Fruit fly (Drosophila melanogaster) Kc167 (cell line): Measurements from ENCODE around the gene Ptx1.

Experiments used
- Myc ChIP-seq: fragments of >200 bp; optimal IDR thresholded peaks from 2 replicates; lab custom pipeline; 2017; ENCODE audit warnings: missing external identifiers
- Sin3A ChIP-seq: fragments of >200 bp; optimal IDR thresholded peaks from 2 replicates; lab custom pipeline; 2018; ENCODE audit warnings: missing external identifiers
- h ChIP-seq: fragments of >200 bp; optimal IDR thresholded peaks from 3 replicates; lab custom pipeline; 2018; ENCODE audit warnings: missing external identifiers
- insv ChIP-seq: fragments of >200 bp; optimal IDR thresholded peaks from 3 replicates; lab custom pipeline; 2018; ENCODE audit warnings: missing external identifiers
- psq ChIP-seq: fragments of >200 bp; optimal IDR thresholded peaks from 2 replicates; lab custom pipeline; 2017; ENCODE audit warnings: missing external identifiers
- ttk ChIP-seq: sonication (Bioruptor generic); optimal IDR thresholded peaks from 2 replicates; lab custom pipeline; 2017; ENCODE audit warnings: missing external identifiers

The Ptx1 gene

dm6 chr3R:30909840-30910239 is 2.7 kb upstream of the Ptx1 start:
- TF ChIP-seq ttk (lab: Kevin White, UChicago) (no peak), psq (lab: Kevin White, UChicago) (no peak), insv (lab: Kevin White, UChicago) (no peak), Myc (lab: Kevin White, UChicago) (no peak), Sin3A (lab: Kevin White, UChicago) (no peak), h (lab: Kevin White, UChicago) (no peak)

- TF ChIP-seq ttk (lab: Kevin White, UChicago) (no peak), Myc (lab: Kevin White, UChicago) (no peak), h (lab: Kevin White, UChicago) (no peak), psq (lab: Kevin White, UChicago) (no peak), insv (lab: Kevin White, UChicago) (no peak), Sin3A (lab: Kevin White, UChicago) (no peak)
Measured at dm6 chr3R:30913704-30914103, 1.1 kb downstream of the Ptx1 start.

dm6 chr3R:30915235-30915634 is 2.7 kb downstream of the Ptx1 start:
- no peak for TF ChIP-seq Sin3A (lab: Kevin White, UChicago)
- no peak for TF ChIP-seq h (lab: Kevin White, UChicago)
- TF ChIP-seq psq (lab: Kevin White, UChicago): no peak
- no peak for TF ChIP-seq Myc (lab: Kevin White, UChicago)
- TF ChIP-seq ttk (lab: Kevin White, UChicago): no peak
- no peak for TF ChIP-seq insv (lab: Kevin White, UChicago)

dm6 chr3R:30916024-30916423 is 3.5 kb downstream of the Ptx1 start:
- TF ChIP-seq h (lab: Kevin White, UChicago) (no peak), ttk (lab: Kevin White, UChicago) (no peak), Myc (lab: Kevin White, UChicago) (no peak), insv (lab: Kevin White, UChicago) (no peak), psq (lab: Kevin White, UChicago) (no peak), Sin3A (lab: Kevin White, UChicago) (no peak)

dm6 chr3R:30918872-30919271 is 6.3 kb downstream of the Ptx1 start:
- no peak for TF ChIP-seq h (lab: Kevin White, UChicago)
- no peak for TF ChIP-seq psq (lab: Kevin White, UChicago)
- TF ChIP-seq Sin3A (lab: Kevin White, UChicago): no peak
- no peak for TF ChIP-seq insv (lab: Kevin White, UChicago)
- no peak for TF ChIP-seq ttk (lab: Kevin White, UChicago)
- TF ChIP-seq Myc (lab: Kevin White, UChicago): no peak

- no peak for TF ChIP-seq psq (lab: Kevin White, UChicago)
Measured at dm6 chr3R:30922414-30922813, 9.9 kb downstream of the Ptx1 start.

- no peak for TF ChIP-seq psq (lab: Kevin White, UChicago)
Measured at dm6 chr3R:30923581-30923980, 11.0 kb downstream of the Ptx1 start.

dm6 chr3R:30925436-30925835 is 12.9 kb downstream of the Ptx1 start:
- TF ChIP-seq ttk (lab: Kevin White, UChicago) (no peak), h (lab: Kevin White, UChicago) (no peak), Myc (lab: Kevin White, UChicago) (no peak), psq (lab: Kevin White, UChicago) (no peak), Sin3A (lab: Kevin White, UChicago) (no peak), insv (lab: Kevin White, UChicago) (no peak)

- TF ChIP-seq Myc (lab: Kevin White, UChicago) (no peak), insv (lab: Kevin White, UChicago) (no peak), ttk (lab: Kevin White, UChicago) (no peak), Sin3A (lab: Kevin White, UChicago) (no peak), h (lab: Kevin White, UChicago) (no peak), psq (lab: Kevin White, UChicago) (no peak)
Measured at dm6 chr3R:30926033-30926432, 13.5 kb downstream of the Ptx1 start.

dm6 chr3R:30928634-30929033 is 16.1 kb downstream of the Ptx1 start:
- TF ChIP-seq Myc (lab: Kevin White, UChicago) (no peak), Sin3A (lab: Kevin White, UChicago) (no peak), h (lab: Kevin White, UChicago) (no peak), psq (lab: Kevin White, UChicago) (no peak), ttk (lab: Kevin White, UChicago) (no peak), insv (lab: Kevin White, UChicago) (no peak)

- no peak for TF ChIP-seq psq (lab: Kevin White, UChicago)
- TF ChIP-seq Myc (lab: Kevin White, UChicago): no peak
- TF ChIP-seq h (lab: Kevin White, UChicago): no peak
- TF ChIP-seq Sin3A (lab: Kevin White, UChicago): no peak
- TF ChIP-seq insv (lab: Kevin White, UChicago): no peak
- no peak for TF ChIP-seq ttk (lab: Kevin White, UChicago)
Measured at dm6 chr3R:30932092-30932491, 19.5 kb downstream of the Ptx1 start.

dm6 chr3R:30933894-30934434 is 21.4 kb downstream of the Ptx1 start:
- TF ChIP-seq insv (lab: Kevin White, UChicago) (no peak), h (lab: Kevin White, UChicago) (no peak), Sin3A (lab: Kevin White, UChicago) (no peak), Myc (lab: Kevin White, UChicago) (no peak), psq (lab: Kevin White, UChicago) (no peak), ttk (lab: Kevin White, UChicago) (no peak)
